Worm (Caenorhabditis elegans) whole organism, young adult: ENCODE results near the gene glod-4.

Source experiments
- B0261.1 ChIP-seq: sonication (generic microtip); optimal IDR thresholded peaks from 2 replicates; lab custom pipeline; 2016; ENCODE audit warnings: mild to moderate bottlenecking, missing genetic modification characterization, moderate library complexity, missing compliant biosample characterization
- B0336.3 ChIP-seq: fragments of 200-800 bp; sonication (Bioruptor generic); IDR thresholded peaks from 2 replicates; pipeline ENCODE4 v1.3.6; 2022; ENCODE audit warnings: missing genetic modification characterization, missing compliant biosample characterization
- D2030.7 ChIP-seq: fragments of 200-800 bp; sonication (Bioruptor generic); IDR thresholded peaks from 2 replicates; pipeline ENCODE4 v1.3.6; 2022; ENCODE audit warnings: missing genetic modification reagents, missing genetic modification characterization, missing compliant biosample characterization
- F33H1.4 ChIP-seq: fragments of 200-800 bp; sonication (Bioruptor generic); IDR thresholded peaks from 2 replicates; pipeline ENCODE4 v1.3.6; 2022; ENCODE audit warnings: missing genetic modification reagents, missing genetic modification characterization, missing compliant biosample characterization
- F52B5.7 ChIP-seq: sonication (generic microtip); optimal IDR thresholded peaks from 2 replicates; lab custom pipeline; 2016; ENCODE audit warnings: mild to moderate bottlenecking, missing genetic modification characterization, missing compliant biosample characterization
- F57C9.4 ChIP-seq: sonication (generic microtip); optimal IDR thresholded peaks from 2 replicates; lab custom pipeline; 2017; ENCODE audit warnings: mild to moderate bottlenecking, missing genetic modification characterization, missing compliant biosample characterization
- K11D2.4 ChIP-seq: fragments of 200-800 bp; sonication (Bioruptor generic); IDR thresholded peaks from 2 replicates; pipeline ENCODE4 v1.3.6; 2022; ENCODE audit warnings: missing genetic modification reagents, missing genetic modification characterization, missing compliant biosample characterization
- K12H6.12 ChIP-seq: fragments of 200-800 bp; sonication (Bioruptor generic); optimal IDR thresholded peaks from 2 replicates; lab custom pipeline; 2018; ENCODE audit warnings: mild to moderate bottlenecking, missing genetic modification characterization, missing compliant biosample characterization
- Y53G8AR.9 ChIP-seq: fragments of 200-800 bp; sonication (Bioruptor generic); conservative IDR thresholded peaks from 2 replicates; pipeline ENCODE4 v1.3.6; 2022; ENCODE audit warnings: missing genetic modification reagents, missing genetic modification characterization, missing compliant biosample characterization
- Y56A3A.18 ChIP-seq: fragments of 200-800 bp; sonication (Bioruptor generic); IDR thresholded peaks from 2 replicates; pipeline ENCODE4 v1.3.6; 2022; ENCODE audit warnings: missing genetic modification reagents, missing genetic modification characterization, missing compliant biosample characterization
- Y67H2A.10 ChIP-seq: fragments of 200-800 bp; sonication (Bioruptor generic); conservative IDR thresholded peaks from 2 replicates; pipeline ENCODE4 v1.3.6; 2022; ENCODE audit warnings: missing genetic modification reagents, missing genetic modification characterization, missing compliant biosample characterization
- Y95B8A.8 ChIP-seq: fragments of 200-800 bp; sonication (Bioruptor generic); IDR thresholded peaks from 2 replicates; pipeline ENCODE4 v1.3.6; 2022; ENCODE audit warnings: missing genetic modification reagents, missing genetic modification characterization, missing compliant biosample characterization
- ama-1 ChIP-seq, 3 experiments: fragments of 150-350 bp in 1 of 3; sonication (generic microtip) in 2 of 3; optimal IDR thresholded peaks; 2 replicates each; lab custom pipeline; 2014 to 2018; ENCODE audit warnings: missing biosample characterization in 2 of 3, missing genetic modification characterization in 2 of 3, missing genetic modification reagents in 2 of 3
- atf-7 ChIP-seq: sonication (generic microtip); optimal IDR thresholded peaks from 2 replicates; lab custom pipeline; 2017; ENCODE audit warnings: mild to moderate bottlenecking, missing genetic modification characterization, missing compliant biosample characterization
- athp-1 ChIP-seq: sonication (generic microtip); optimal IDR thresholded peaks from 2 replicates; lab custom pipeline; 2017; ENCODE audit warnings: mild to moderate bottlenecking, missing genetic modification characterization, missing compliant biosample characterization
- attf-3 ChIP-seq: fragments of 200-800 bp; sonication (Bioruptor generic); conservative IDR thresholded peaks from 2 replicates; pipeline ENCODE4 v1.3.6; 2022; ENCODE audit warnings: missing genetic modification reagents, missing genetic modification characterization, missing compliant biosample characterization
- attf-5 ChIP-seq: fragments of 200-800 bp; sonication (Bioruptor generic); optimal IDR thresholded peaks from 2 replicates; lab custom pipeline; 2018; ENCODE audit warnings: mild to moderate bottlenecking, missing genetic modification characterization, missing compliant biosample characterization
- attf-6 ChIP-seq: fragments of 200-800 bp; sonication (Bioruptor generic); IDR thresholded peaks from 2 replicates; pipeline ENCODE4 v1.3.6; 2022; ENCODE audit warnings: missing genetic modification reagents, missing genetic modification characterization, missing compliant biosample characterization
- cebp-2 ChIP-seq: fragments of 200-800 bp; sonication (Bioruptor generic); IDR thresholded peaks from 2 replicates; pipeline ENCODE4 v1.3.6; 2022; ENCODE audit warnings: missing genetic modification characterization, missing compliant biosample characterization
- ceh-27 ChIP-seq: fragments of 200-800 bp; sonication (Bioruptor generic); optimal IDR thresholded peaks from 2 replicates; lab custom pipeline; 2018; ENCODE audit warnings: mild to moderate bottlenecking, missing genetic modification characterization, moderate library complexity, missing compliant biosample characterization
- ceh-40 ChIP-seq: fragments of 200-800 bp; sonication (Bioruptor generic); IDR thresholded peaks from 2 replicates; pipeline ENCODE4 v1.3.6; 2022; ENCODE audit warnings: missing genetic modification characterization, missing compliant biosample characterization
- egl-44 ChIP-seq: fragments of 200-800 bp; sonication (Bioruptor generic); IDR thresholded peaks from 2 replicates; pipeline ENCODE4 v1.3.6; 2022; ENCODE audit warnings: missing genetic modification reagents, missing genetic modification characterization, missing compliant biosample characterization
- hrde-1 ChIP-seq: sonication (generic microtip); optimal IDR thresholded peaks from 2 replicates; lab custom pipeline; 2016; ENCODE audit warnings: missing genetic modification characterization, mild to moderate bottlenecking, missing compliant biosample characterization, moderate library complexity, missing genotype, missing genetic modification reagents, borderline replicate concordance
- lin-35 ChIP-seq, 3 experiments: fragments of 150-350 bp in 2 of 3; sonication (generic microtip) in 1 of 3; optimal IDR thresholded peaks; 2 replicates each; lab custom pipeline; 2014 to 2018; ENCODE audit warnings: missing biosample characterization in 3 of 3, missing genetic modification characterization in 3 of 3, missing genetic modification reagents in 3 of 3
- lir-1 ChIP-seq: fragments of 200-800 bp; sonication (Bioruptor generic); conservative IDR thresholded peaks from 2 replicates; pipeline ENCODE4 v1.3.6; 2022; ENCODE audit warnings: missing genetic modification reagents, missing genetic modification characterization, missing compliant biosample characterization
- madf-10 ChIP-seq: sonication (generic microtip); optimal IDR thresholded peaks from 2 replicates; lab custom pipeline; 2016; ENCODE audit warnings: mild to moderate bottlenecking, missing genetic modification characterization, missing compliant biosample characterization
- madf-3 ChIP-seq: fragments of 200-800 bp; sonication (Bioruptor generic); IDR thresholded peaks from 2 replicates; pipeline ENCODE4 v1.3.6; 2022; ENCODE audit warnings: missing genetic modification reagents, missing genetic modification characterization, missing compliant biosample characterization
- madf-6 ChIP-seq: fragments of 200-800 bp; sonication (Bioruptor generic); IDR thresholded peaks from 2 replicates; pipeline ENCODE4 v1.3.6; 2022; ENCODE audit warnings: missing genetic modification reagents, missing genetic modification characterization, missing compliant biosample characterization
- mcd-1 ChIP-seq: fragments of 200-800 bp; sonication (Bioruptor generic); IDR thresholded peaks from 2 replicates; pipeline ENCODE4 v1.3.6; 2022; ENCODE audit warnings: missing genetic modification reagents, missing genetic modification characterization, missing compliant biosample characterization
- nfyb-1 ChIP-seq: fragments of 200-800 bp; sonication (Bioruptor generic); IDR thresholded peaks from 2 replicates; pipeline ENCODE4 v1.3.6; 2022; ENCODE audit warnings: missing genetic modification reagents, missing genetic modification characterization, missing compliant biosample characterization
- nhr-179 ChIP-seq: sonication (generic microtip); optimal IDR thresholded peaks from 2 replicates; lab custom pipeline; 2016; ENCODE audit warnings: mild to moderate bottlenecking, missing genetic modification characterization, missing compliant biosample characterization
- nhr-80 ChIP-seq: sonication (generic microtip); optimal IDR thresholded peaks from 2 replicates; lab custom pipeline; 2016; ENCODE audit warnings: missing genetic modification characterization, missing compliant biosample characterization
- nhr-90 ChIP-seq: sonication (generic microtip); optimal IDR thresholded peaks from 2 replicates; lab custom pipeline; 2016; ENCODE audit warnings: missing genotype, mild to moderate bottlenecking, missing genetic modification characterization, missing compliant biosample characterization
- rec-8 ChIP-seq, 2 experiments: sonication (generic microtip); optimal IDR thresholded peaks; 2 replicates each; lab custom pipeline; 2016; ENCODE audit warnings: mild to moderate bottlenecking in 2 of 2, missing genetic modification characterization in 2 of 2, missing genetic modification reagents in 2 of 2, missing genotype in 2 of 2, missing biosample characterization in 1 of 2, missing compliant biosample characterization in 1 of 2, moderate library complexity in 1 of 2
- repo-1 ChIP-seq: sonication (generic microtip); optimal IDR thresholded peaks from 2 replicates; lab custom pipeline; 2017; ENCODE audit warnings: mild to moderate bottlenecking, missing genetic modification characterization, missing compliant biosample characterization
- snpc-1.1 ChIP-seq: sonication (generic microtip); optimal IDR thresholded peaks from 2 replicates; lab custom pipeline; 2017; ENCODE audit warnings: missing genetic modification characterization, mild to moderate bottlenecking, missing compliant biosample characterization, antibody characterized with exemption, moderate library complexity, missing genotype, missing genetic modification reagents; ENCODE audit not compliant: insufficient read depth
- snpc-1.3 ChIP-seq: sonication (generic microtip); optimal IDR thresholded peaks from 2 replicates; lab custom pipeline; 2017; ENCODE audit warnings: missing genetic modification characterization, mild to moderate bottlenecking, missing compliant biosample characterization, antibody characterized with exemption, moderate library complexity, missing genotype, missing genetic modification reagents; ENCODE audit not compliant: insufficient read depth
- snpc-3.4 ChIP-seq: sonication (generic microtip); optimal IDR thresholded peaks from 2 replicates; lab custom pipeline; 2017; ENCODE audit warnings: missing genetic modification characterization, mild to moderate bottlenecking, missing compliant biosample characterization, antibody characterized with exemption, moderate library complexity, missing genotype, missing genetic modification reagents
- tbp1 ChIP-seq: fragments of 200-800 bp; sonication (Bioruptor generic); optimal IDR thresholded peaks from 2 replicates; lab custom pipeline; 2018; ENCODE audit warnings: mild to moderate bottlenecking, missing genetic modification characterization, missing compliant biosample characterization
- tlf-1 ChIP-seq: fragments of 200-800 bp; sonication (Bioruptor generic); optimal IDR thresholded peaks from 2 replicates; lab custom pipeline; 2018; ENCODE audit warnings: mild to moderate bottlenecking, missing genetic modification characterization, missing compliant biosample characterization
- zim-3 ChIP-seq: sonication (generic microtip); optimal IDR thresholded peaks from 2 replicates; lab custom pipeline; 2017; ENCODE audit warnings: mild to moderate bottlenecking, missing genetic modification characterization, moderate library complexity, missing compliant biosample characterization
- ztf-25 ChIP-seq: fragments of 200-800 bp; sonication (Bioruptor generic); IDR thresholded peaks from 2 replicates; pipeline ENCODE4 v1.3.6; 2022; ENCODE audit warnings: missing genetic modification reagents, missing genetic modification characterization, missing compliant biosample characterization

The glod-4 gene

DNA sequence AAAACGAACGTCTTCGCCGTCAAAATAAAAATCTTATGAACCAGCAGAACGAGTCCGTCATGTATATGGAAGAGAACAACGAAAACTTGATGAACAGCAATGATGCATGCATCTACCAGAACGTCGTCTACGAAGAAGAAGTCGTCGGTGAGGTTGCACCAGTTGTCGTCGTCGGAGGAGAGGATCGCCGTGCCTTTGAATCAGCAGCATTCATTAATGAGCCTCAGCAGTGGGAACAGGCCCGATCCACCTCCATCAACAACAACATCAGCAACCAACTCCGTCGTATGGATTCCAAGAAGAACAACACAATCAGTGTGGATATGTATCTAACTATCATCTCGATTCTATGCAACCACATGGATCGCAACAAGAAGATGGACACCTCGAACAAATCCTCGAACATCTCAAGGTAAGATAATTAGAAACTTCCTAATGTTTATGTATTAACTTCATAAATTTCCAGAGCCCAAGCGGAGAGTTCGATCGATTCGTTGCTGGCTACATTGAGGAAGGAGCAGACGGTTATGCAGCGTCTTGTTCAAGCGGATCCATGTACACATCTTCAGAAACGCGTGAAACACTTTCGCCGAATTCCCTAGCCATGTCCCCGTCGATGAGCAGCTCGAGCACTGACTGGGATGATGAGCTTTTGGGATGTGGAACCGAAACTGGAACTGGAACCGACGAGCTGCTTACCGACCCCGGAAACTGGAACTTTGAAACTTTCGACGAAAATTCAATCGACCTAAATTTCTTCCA is 41.1 kb downstream of the glod-4 start (continued):
- no peak for TF ChIP-seq Y53G8AR.9 (GFP tag; lab: Robert Waterston, UW)

DNA sequence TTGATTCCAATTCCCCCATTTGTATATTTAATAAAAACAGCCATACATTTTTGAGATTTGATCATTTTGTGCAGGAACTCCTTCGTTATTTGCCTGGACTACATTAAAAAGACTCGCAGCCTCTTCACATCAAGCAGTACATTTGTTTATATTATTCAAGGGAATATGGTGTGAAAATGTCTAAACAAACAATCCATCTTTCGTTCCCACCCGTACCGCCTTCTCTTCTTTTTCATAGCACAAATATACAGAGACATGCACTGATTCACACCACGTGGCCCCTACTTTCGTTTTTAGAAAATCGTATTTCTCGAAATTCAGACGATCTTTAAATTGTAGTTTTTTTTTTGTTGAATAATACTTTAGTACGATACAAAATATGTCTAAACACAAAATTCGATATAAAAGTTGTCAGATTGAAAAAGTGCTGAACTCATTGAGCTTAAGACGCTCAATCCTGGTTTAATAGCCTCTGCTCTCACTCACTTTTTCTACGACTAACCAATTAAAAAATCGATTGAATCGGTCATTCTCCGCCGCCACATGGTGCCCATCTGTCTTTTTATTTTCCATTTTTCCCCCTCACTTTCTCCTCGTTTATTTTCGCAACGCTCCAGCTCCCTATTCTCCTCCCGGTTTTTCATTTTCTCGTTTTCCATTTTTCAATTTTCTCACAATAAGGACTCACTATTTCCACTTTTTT is 42.1 kb downstream of the glod-4 start:
- peak; percentile 76 for TF ChIP-seq snpc-3.4 (tag; lab: Kevin White, UChicago)
- TF ChIP-seq rec-8 (tag; optimal IDR thresholded peaks at IDR 0.05; lab: Kevin White, UChicago), result peak in 1 of 2 experiments; percentile 29
- TF ChIP-seq K11D2.4 (GFP tag; lab: Robert Waterston, UW), result peak; percentile 73
- TF ChIP-seq F52B5.7 (tag; lab: Kevin White, UChicago), result peak; percentile 46
- TF ChIP-seq mcd-1 (GFP tag; lab: Robert Waterston, UW), result 0 out of 2 replicates have a peak, but pooled peaks have one; percentile 19
- peak; percentile 95 for TF ChIP-seq B0336.3 (GFP tag; lab: Robert Waterston, UW)
- peak; percentile 96 for TF ChIP-seq ama-1 (optimal IDR thresholded peaks at IDR 0.05; lab: Kevin White, UChicago)
- peak in 1 of 2 experiments; percentile 68 for TF ChIP-seq ama-1 (GFP tag; optimal IDR thresholded peaks at IDR 0.05; lab: Kevin White, UChicago)
- peak; percentile 39 for TF ChIP-seq K12H6.12 (tag; lab: Kevin White, UChicago)
- TF ChIP-seq lin-35 (GFP tag; optimal IDR thresholded peaks at IDR 0.05; lab: Kevin White, UChicago), result peak in 1 of 3 experiments; percentile 62
- TF ChIP-seq attf-6 (GFP tag; lab: Robert Waterston, UW), result 0 out of 2 replicates have a peak, but pooled peaks have one; percentile 9
- peak; percentile 56; the same call in 1 of the 2 replicates for TF ChIP-seq madf-3
- peak; percentile 64; the same call in 1 of the 2 replicates for TF ChIP-seq ceh-40
- TF ChIP-seq Y56A3A.18 (GFP tag; lab: Robert Waterston, UW), result peak; percentile 87
- peak; percentile 62 for TF ChIP-seq F57C9.4
- peak; percentile 14 for TF ChIP-seq B0261.1
- no peak for TF ChIP-seq cebp-2
- TF ChIP-seq atf-7 (tag; lab: Kevin White, UChicago), result peak; percentile 84
- TF ChIP-seq tbp1 (GFP tag; lab: Kevin White, UChicago), result peak; percentile 41
- no peak for TF ChIP-seq snpc-1.1 (tag; lab: Kevin White, UChicago)
- peak; percentile 33 for TF ChIP-seq madf-10 (tag; lab: Kevin White, UChicago)
- TF ChIP-seq zim-3 (tag; lab: Kevin White, UChicago), result peak; percentile 74
- TF ChIP-seq ceh-27, result peak; percentile 42
- no peak for TF ChIP-seq attf-3 (GFP tag; lab: Robert Waterston, UW)
- peak; percentile 41 for TF ChIP-seq snpc-1.3 (tag; lab: Kevin White, UChicago)
- peak; percentile 68 for TF ChIP-seq athp-1
- no peak for TF ChIP-seq egl-44 (GFP tag; lab: Robert Waterston, UW)
- TF ChIP-seq hrde-1 (tag; lab: Kevin White, UChicago), result no peak
- TF ChIP-seq D2030.7 (GFP tag; lab: Robert Waterston, UW), result 0 out of 2 replicates have a peak, but pooled peaks have one; percentile 24
- TF ChIP-seq ztf-25 (GFP tag; lab: Robert Waterston, UW), result no peak
- peak; percentile 59 for TF ChIP-seq nhr-90 (tag; lab: Kevin White, UChicago)
- TF ChIP-seq F33H1.4 (GFP tag; lab: Robert Waterston, UW), result 0 out of 2 replicates have a peak, but pooled peaks have one; percentile 11
- TF ChIP-seq Y95B8A.8, result no peak
- TF ChIP-seq madf-6 (GFP tag; lab: Robert Waterston, UW), result peak; percentile 66
- peak; percentile 86 for TF ChIP-seq repo-1 (tag; lab: Kevin White, UChicago)
- TF ChIP-seq nhr-80 (tag; lab: Kevin White, UChicago), result peak; percentile 6
- TF ChIP-seq nhr-179 (tag; lab: Kevin White, UChicago), result no peak
- no peak for TF ChIP-seq Y67H2A.10 (GFP tag; lab: Robert Waterston, UW)
- no peak for TF ChIP-seq lir-1
- peak; percentile 94 for TF ChIP-seq Y53G8AR.9 (GFP tag; lab: Robert Waterston, UW)
- peak; percentile 91 for TF ChIP-seq nfyb-1 (GFP tag; lab: Robert Waterston, UW)
- peak; percentile 77 for TF ChIP-seq tlf-1
- peak; percentile 24 for TF ChIP-seq attf-5
